Fruit fly (Drosophila melanogaster) whole organism, larva: ENCODE results near the gene CG17732.

ENCODE experiments used
- noc ChIP-seq: fragments of 200-800 bp; sonication (Bioruptor generic); optimal IDR thresholded peaks from 3 replicates; lab custom pipeline; 2019; ENCODE audit warnings: missing biosample characterization, mild to moderate bottlenecking, missing genetic modification characterization, moderate library complexity

Gene CG17732

dm6 chr3L:19985768-19986167 is 4.3 kb downstream of the CG17732 start, which contains the start of the genes hale and schuy:
Gene hale, minus strand, starts transcription at chr3L:19985868.
Gene schuy, plus strand, starts transcription at chr3L:19986093.
- TF ChIP-seq noc (tag; lab: Kevin White, UChicago): no peak

DNA sequence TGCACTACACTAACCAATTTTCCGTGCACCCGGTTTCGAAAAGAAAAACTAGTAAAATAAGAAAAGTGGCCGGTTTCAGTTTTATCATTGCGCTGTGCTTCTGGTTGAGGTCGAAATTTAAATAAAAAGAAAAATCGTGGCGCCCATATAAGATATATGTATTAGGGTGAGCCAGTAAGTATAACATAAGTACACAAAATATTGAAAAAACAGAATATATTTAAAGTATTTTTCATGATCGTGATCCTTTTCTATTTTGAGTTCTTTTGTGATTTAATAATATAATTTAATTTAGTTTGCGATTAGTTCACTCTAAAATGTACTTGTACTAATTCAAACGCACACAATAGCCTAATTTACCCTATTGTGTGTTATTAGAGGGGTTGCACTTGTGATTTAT is 7.4 kb downstream of the CG17732 start, which contains the start of gene Csas:
TSS of gene Csas (minus strand) at position 101 of the 400 bp plus-strand sequence.
- no peak for TF ChIP-seq noc (tag; lab: Kevin White, UChicago)

DNA sequence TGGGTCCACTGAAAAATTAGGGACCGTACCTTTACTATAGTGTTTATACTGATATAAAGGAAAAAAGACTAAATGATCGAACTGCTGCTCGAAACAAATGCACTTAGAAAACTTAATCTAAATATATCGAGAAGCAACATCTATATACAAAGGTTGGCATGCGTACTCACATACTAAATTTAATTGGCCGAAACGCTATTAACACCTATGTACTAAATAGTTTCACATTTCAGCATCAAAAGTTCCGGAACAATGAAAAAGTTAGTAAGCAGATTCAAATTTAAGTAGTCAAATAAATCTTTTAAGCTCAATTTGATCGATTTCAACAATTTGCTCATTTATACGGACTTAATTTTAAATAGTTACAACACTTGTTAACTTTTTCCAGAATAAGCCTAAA is 9.6 kb downstream of the CG17732 start, which contains the start of gene fln:
TSS of gene fln (minus strand) at position 101 of the 400 bp plus-strand sequence.
- no peak for TF ChIP-seq noc (tag; lab: Kevin White, UChicago)

DNA sequence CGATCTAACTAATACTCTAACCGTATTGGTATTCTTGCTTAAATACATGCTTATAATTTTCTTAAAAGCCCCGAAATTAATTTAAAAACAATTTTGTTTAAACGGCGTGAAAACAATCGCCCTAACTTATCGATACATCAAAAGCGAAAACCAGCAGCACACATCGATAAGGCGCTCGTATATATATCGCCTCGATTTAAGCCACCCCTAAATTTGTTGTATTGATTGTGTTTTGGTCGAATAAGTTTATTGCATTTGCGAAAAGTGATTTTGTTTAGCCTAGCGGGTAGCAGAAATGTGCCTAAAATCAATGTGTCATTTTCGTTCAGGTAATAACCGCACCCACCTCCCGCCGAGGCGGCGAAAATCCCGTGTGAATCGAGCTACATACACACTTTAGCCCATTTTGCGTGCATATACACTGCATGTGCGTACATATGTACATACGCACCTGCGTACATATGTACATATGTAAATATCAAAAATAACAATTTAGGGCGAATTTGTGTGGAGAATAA is 10.3 kb downstream of the CG17732 start, which contains the start of the genes CG7646 and Nca:
TSS of gene CG7646 (plus strand) at position 174 of the 518 bp plus-strand sequence.
TSS of gene Nca (plus strand) at position 174 of the 518 bp plus-strand sequence.
- TF ChIP-seq noc (tag; lab: Kevin White, UChicago): no peak

DNA sequence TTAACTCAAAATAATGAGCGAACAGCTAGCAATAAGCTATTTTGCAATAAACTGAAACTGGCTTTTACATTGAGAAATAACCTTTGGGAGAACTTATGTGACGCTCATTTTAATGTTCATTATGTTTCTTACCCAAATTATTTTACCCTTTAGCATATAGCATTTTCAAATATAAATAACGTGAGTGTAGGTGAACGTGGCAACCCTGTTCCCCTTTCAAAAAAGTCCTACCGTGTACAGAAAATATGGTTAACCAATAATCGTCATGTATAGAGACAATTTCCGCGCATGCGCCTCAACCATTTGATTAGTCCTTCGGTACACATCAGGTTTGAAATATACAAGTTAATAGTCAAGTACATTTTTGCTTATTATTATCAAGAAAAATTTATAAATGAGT is 12.5 kb downstream of the CG17732 start:
- no peak for TF ChIP-seq noc (tag; lab: Kevin White, UChicago)

- no peak for TF ChIP-seq noc (tag; lab: Kevin White, UChicago)
Measured at dm6 chr3L:20000081-20000736, 18.7 kb downstream of the CG17732 start, which contains the start of the genes Tom20 and Gabat. Gene Tom20, plus strand, starts transcription at chr3L:20000644. Gene Gabat, minus strand, starts transcription at chr3L:20000686.

DNA sequence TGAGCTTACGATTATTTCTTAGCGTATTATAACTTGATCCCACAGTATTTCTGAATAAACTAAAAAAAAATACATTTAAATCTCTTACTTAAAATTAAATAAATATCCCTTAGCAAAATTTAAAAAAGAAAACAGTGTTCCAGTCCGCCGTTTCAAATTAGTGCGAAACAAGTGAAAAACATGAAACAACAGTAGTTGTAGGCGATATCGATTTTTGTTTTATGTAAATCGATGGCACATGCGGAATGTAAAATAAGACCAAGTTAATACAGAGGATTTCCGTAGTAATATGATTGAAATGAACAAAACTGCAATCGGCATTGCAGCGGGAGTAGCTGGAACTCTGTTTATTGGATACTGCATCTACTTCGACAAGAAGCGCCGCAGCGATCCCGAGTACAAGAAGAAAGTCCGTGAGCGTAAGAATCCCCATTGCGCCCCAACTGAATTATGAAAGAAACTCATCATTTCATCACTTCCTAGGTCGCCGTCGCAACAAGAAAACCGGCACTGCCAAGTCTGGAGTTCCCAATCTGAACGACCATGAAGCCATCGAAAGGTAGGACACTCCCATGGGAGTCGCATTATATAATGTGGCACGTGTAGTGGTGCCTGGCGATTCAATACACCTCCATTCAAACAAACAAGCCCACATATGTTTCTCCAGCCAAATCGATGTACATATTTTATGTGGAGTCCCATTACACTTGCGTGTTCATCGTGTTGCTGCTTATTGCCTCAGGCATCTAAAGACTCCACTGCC is 19.6 kb downstream of the CG17732 start:
- no peak for TF ChIP-seq noc (tag; lab: Kevin White, UChicago)

- TF ChIP-seq noc (tag; lab: Kevin White, UChicago): peak; percentile 88
Measured at dm6 chr3L:20002482-20003234, 21.2 kb downstream of the CG17732 start, which contains the start of gene CG7668. Gene CG7668, plus strand, starts transcription at chr3L:20002736.

- no peak for TF ChIP-seq noc (tag; lab: Kevin White, UChicago)
Measured at dm6 chr3L:20003235-20003493, 21.7 kb downstream of the CG17732 start.

DNA sequence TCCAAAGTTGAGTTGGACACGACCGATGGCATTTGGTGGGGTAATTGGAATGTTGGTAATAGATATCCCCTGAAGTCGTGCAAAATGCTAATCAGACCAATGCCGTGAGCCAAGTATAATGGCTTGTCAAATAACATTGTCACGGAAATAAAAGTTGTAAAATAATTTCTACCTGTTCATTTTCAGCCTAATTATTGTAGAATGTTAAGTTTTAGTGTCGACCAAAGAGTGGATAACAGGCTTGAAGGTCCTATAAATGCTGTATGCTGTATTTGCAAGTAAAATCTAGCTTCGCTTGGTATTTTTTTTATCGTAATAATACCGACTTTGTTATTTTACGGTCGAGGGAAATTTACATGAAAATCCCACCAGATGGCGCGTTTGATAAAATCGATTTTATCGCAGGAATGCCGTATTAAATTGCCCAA is 23.0 kb downstream of the CG17732 start:
- no peak for TF ChIP-seq noc (tag; lab: Kevin White, UChicago)

DNA sequence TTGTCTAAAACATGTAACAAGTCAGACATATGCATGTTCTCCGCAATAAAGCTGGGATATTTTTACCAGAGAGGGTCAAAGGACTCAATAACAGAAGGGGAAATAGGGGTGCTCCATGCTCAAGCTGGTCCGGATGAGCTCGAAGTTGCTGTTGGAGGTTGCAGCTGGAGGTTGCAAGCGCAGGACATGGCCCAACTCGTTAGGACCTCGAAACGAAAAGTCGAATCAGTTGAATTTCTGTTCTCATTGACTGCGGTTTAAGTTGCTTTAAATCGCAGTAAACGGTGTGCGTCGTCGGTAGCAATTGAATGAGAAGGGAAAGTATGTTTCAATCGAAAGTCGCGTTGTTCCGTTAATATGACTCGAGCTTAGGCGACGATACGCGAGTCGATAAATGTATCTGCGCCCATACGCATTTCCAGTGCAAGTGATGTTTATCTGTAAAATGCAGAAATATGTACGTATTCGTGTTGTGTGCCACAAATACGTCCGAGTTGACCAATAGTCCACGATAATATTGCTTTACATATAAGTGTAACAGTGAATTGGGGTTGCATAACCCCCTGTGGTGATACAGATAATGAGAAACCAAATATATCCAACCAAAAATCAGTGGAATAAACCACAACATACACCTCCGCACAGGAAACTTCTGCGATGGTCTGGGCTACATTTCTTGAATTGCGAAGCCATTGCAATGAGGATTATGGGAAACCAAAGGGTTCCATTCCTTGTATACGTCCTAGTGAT is 23.7 kb downstream of the CG17732 start, which contains the start of gene kug:
TSS of gene kug (plus strand) at position 269 of the 750 bp plus-strand sequence.
- no peak for TF ChIP-seq noc (tag; lab: Kevin White, UChicago)

DNA sequence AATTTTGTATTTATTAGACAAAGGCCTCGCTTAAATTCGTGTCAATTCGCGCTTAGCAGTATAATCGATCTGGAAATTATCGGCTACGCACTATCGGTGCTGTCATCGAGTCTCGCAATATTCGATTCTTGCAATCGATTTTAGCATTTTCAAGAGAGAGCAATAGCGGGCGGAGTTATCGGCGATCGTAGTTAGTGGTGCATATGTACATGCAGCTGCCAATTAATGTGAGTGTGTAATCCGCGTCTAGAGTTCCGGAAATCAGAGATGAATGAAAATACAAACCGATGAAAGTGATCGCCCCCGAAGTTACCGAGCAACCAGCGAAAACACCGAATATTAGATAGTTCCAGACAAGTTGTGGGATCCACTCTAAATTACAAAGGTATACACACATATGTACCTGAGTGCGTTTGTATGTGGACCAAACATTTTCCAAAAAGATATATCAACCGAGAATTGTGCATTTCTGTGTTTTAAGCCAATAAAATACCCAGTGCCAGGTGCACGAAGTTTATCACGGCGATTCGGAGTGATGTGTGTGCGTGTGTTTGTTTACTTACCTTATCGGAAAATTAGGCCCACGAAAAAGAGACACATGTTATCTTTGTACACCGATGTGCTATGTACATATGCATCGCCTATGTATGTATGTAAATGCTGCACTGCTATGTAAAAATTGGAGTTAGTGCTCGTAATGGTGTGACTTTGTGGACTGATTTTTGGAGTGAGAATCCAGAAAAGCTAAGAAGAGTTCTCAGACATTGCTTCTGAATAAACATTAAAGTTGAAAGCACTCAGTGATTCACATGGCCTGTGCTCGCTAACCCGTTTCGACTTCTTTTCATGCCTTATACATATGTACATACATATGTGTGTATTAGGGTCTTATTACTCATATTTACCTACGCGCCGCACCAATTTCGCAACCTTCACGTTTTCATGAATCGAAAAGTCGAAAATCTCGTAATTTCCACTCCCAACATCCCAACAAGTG is 25.1 kb downstream of the CG17732 start:
- TF ChIP-seq noc (tag; lab: Kevin White, UChicago): no peak

- TF ChIP-seq noc (tag; lab: Kevin White, UChicago): no peak
Measured at dm6 chr3L:20027735-20028134, 46.2 kb downstream of the CG17732 start, which contains the start of gene CG14183. Gene CG14183, minus strand, starts transcription at chr3L:20027835.
